Worm (Caenorhabditis elegans) whole organism, L4 larva: ENCODE measurements around the gene cnc-2.

ENCODE experiments used
- F44E2.7 ChIP-seq: fragments of 200-800 bp; sonication (Bioruptor generic); IDR thresholded peaks from 2 replicates; pipeline ENCODE4 v2.1.2; 2022; ENCODE audit warnings: missing genetic modification characterization, missing compliant biosample characterization
- R02D3.7 ChIP-seq: fragments of 150-350 bp; sonication (generic microtip); optimal IDR thresholded peaks from 3 replicates; lab custom pipeline; 2014; ENCODE audit warnings: missing biosample characterization, missing genetic modification characterization
- T20F7.1 ChIP-seq: fragments of 200-800 bp; sonication (Bioruptor generic); optimal IDR thresholded peaks from 2 replicates; lab custom pipeline; 2018; ENCODE audit warnings: mild to moderate bottlenecking, missing genetic modification characterization, missing compliant biosample characterization
- T26A8.4 ChIP-seq: fragments of 200-800 bp; sonication (Bioruptor generic); IDR thresholded peaks from 2 replicates; pipeline ENCODE4 v1.3.6; 2022; ENCODE audit warnings: missing genetic modification characterization, missing compliant biosample characterization
- Y48G9A.11 ChIP-seq: fragments of 200-800 bp; sonication (Bioruptor generic); IDR thresholded peaks from 2 replicates; pipeline ENCODE4 v1.3.6; 2022; ENCODE audit warnings: missing genetic modification reagents, missing genetic modification characterization, missing compliant biosample characterization
- Y75B8A.6 ChIP-seq: fragments of 200-800 bp; sonication (Bioruptor generic); IDR thresholded peaks from 2 replicates; pipeline ENCODE4 v1.3.6; 2022; ENCODE audit warnings: missing genetic modification reagents, missing genetic modification characterization, missing compliant biosample characterization
- ZK546.5 ChIP-seq, 2 experiments: sonication (generic microtip); optimal IDR thresholded peaks; 2 replicates each; lab custom pipeline; 2017; ENCODE audit warnings: missing biosample characterization in 2 of 2, missing genetic modification characterization in 2 of 2
- aly-2 ChIP-seq: sonication (generic microtip); optimal IDR thresholded peaks from 2 replicates; lab custom pipeline; 2018; ENCODE audit warnings: missing biosample characterization, missing genetic modification characterization
- attf-4 ChIP-seq: sonication (generic microtip); optimal IDR thresholded peaks from 3 replicates; lab custom pipeline; 2017; ENCODE audit warnings: missing biosample characterization, missing genetic modification characterization
- ceh-82 ChIP-seq: sonication (generic microtip); optimal IDR thresholded peaks from 2 replicates; lab custom pipeline; 2017; ENCODE audit warnings: missing biosample characterization, missing genetic modification characterization
- daf-16 ChIP-seq, 3 experiments: sonication (generic microtip); optimal IDR thresholded peaks; 2 replicates each; lab custom pipeline; 2016 to 2017; ENCODE audit warnings: missing genetic modification characterization in 3 of 3, missing genetic modification reagents in 3 of 3, mild to moderate bottlenecking in 2 of 3, missing compliant biosample characterization in 2 of 3, missing biosample characterization in 1 of 3, moderate library complexity in 1 of 3
- dmd-8 ChIP-seq: fragments of 200-800 bp; sonication (Bioruptor generic); IDR thresholded peaks from 2 replicates; pipeline ENCODE4 v1.3.6; 2022; ENCODE audit warnings: missing genetic modification characterization, missing compliant biosample characterization
- egl-27 ChIP-seq: sonication (generic microtip); optimal IDR thresholded peaks from 3 replicates; lab custom pipeline; 2017; ENCODE audit warnings: missing biosample characterization, missing genetic modification reagents, missing genetic modification characterization
- hlh-11 ChIP-seq: fragments of 200-800 bp; sonication (Bioruptor generic); optimal IDR thresholded peaks from 2 replicates; lab custom pipeline; 2018; ENCODE audit warnings: mild to moderate bottlenecking, missing genetic modification characterization, missing compliant biosample characterization
- hlh-30 ChIP-seq: sonication (generic microtip); optimal IDR thresholded peaks from 2 replicates; lab custom pipeline; 2017; ENCODE audit warnings: antibody characterized with exemption, mild to moderate bottlenecking, missing genetic modification characterization, missing compliant biosample characterization; ENCODE audit not compliant: insufficient read depth
- lin-13 ChIP-seq: fragments of 150-350 bp; optimal IDR thresholded peaks from 2 replicates; lab custom pipeline; 2014; ENCODE audit warnings: missing biosample characterization, missing genetic modification reagents, missing genetic modification characterization
- lir-3 ChIP-seq: sonication (generic microtip); optimal IDR thresholded peaks from 2 replicates; lab custom pipeline; 2016; ENCODE audit warnings: mild to moderate bottlenecking, missing genetic modification characterization, missing compliant biosample characterization
- mdt-29 ChIP-seq: fragments of 200-800 bp; sonication (Bioruptor generic); IDR thresholded peaks from 2 replicates; pipeline ENCODE4 v1.3.6; 2022; ENCODE audit warnings: missing genetic modification reagents, missing genetic modification characterization, missing compliant biosample characterization
- mep-1 ChIP-seq: fragments of 150-350 bp; sonication (generic microtip); optimal IDR thresholded peaks from 3 replicates; lab custom pipeline; 2014; ENCODE audit warnings: missing biosample characterization, missing genetic modification characterization
- nhr-10 ChIP-seq: fragments of 150-350 bp; optimal IDR thresholded peaks from 2 replicates; lab custom pipeline; 2014; ENCODE audit warnings: missing biosample characterization, missing genetic modification characterization
- nhr-102 ChIP-seq: sonication (generic microtip); optimal IDR thresholded peaks from 2 replicates; lab custom pipeline; 2016; ENCODE audit warnings: mild to moderate bottlenecking, missing genetic modification characterization, moderate library complexity, missing compliant biosample characterization
- nhr-237 ChIP-seq: sonication (generic microtip); optimal IDR thresholded peaks from 2 replicates; lab custom pipeline; 2017; ENCODE audit warnings: missing biosample characterization, missing genetic modification characterization
- nhr-25 ChIP-seq: sonication (generic microtip); optimal IDR thresholded peaks from 2 replicates; lab custom pipeline; 2017; ENCODE audit warnings: missing genetic modification characterization, mild to moderate bottlenecking, missing compliant biosample characterization, antibody characterized with exemption, moderate library complexity, borderline replicate concordance; ENCODE audit not compliant: insufficient read depth
- nhr-76 ChIP-seq: fragments of 150-350 bp; optimal IDR thresholded peaks from 2 replicates; lab custom pipeline; 2014; ENCODE audit warnings: missing biosample characterization, missing genetic modification characterization
- nhr-77 ChIP-seq: fragments of 150-350 bp; optimal IDR thresholded peaks from 2 replicates; lab custom pipeline; 2014; ENCODE audit warnings: missing biosample characterization, missing genetic modification characterization
- pha-4 ChIP-seq, 2 experiments: fragments of 150-350 bp in 1 of 2; fragments of 200-800 bp in 1 of 2; sonication (Bioruptor generic) in 1 of 2; IDR thresholded peaks in 1 of 2; optimal IDR thresholded peaks in 1 of 2; 2 replicates each; pipeline versions ENCODE4 v1.3.6 to Lab custom; 2014 to 2022; ENCODE audit warnings: missing genetic modification characterization in 2 of 2, missing genetic modification reagents in 2 of 2, missing biosample characterization in 1 of 2, missing compliant biosample characterization in 1 of 2
- php-3 ChIP-seq: fragments of 200-800 bp; sonication (Bioruptor generic); IDR thresholded peaks from 2 replicates; pipeline ENCODE4 v1.3.6; 2022; ENCODE audit warnings: missing genetic modification reagents, missing genetic modification characterization, missing compliant biosample characterization
- rbr-2 ChIP-seq: sonication (generic microtip); optimal IDR thresholded peaks from 2 replicates; lab custom pipeline; 2016; ENCODE audit warnings: missing genotype, missing genetic modification characterization, missing compliant biosample characterization
- set-16 ChIP-seq: fragments of 200-800 bp; sonication (Bioruptor generic); IDR thresholded peaks from 2 replicates; pipeline ENCODE4 v1.3.6; 2022; ENCODE audit warnings: missing genetic modification reagents, missing genetic modification characterization, missing compliant biosample characterization
- snpc-1.2 ChIP-seq: fragments of 200-800 bp; sonication (Bioruptor generic); IDR thresholded peaks from 2 replicates; pipeline ENCODE4 v1.3.6; 2022; ENCODE audit warnings: missing genetic modification reagents, missing genetic modification characterization, missing compliant biosample characterization
- tag-97 ChIP-seq: fragments of 200-800 bp; sonication (Bioruptor generic); IDR thresholded peaks from 2 replicates; pipeline ENCODE4 v1.3.6; 2022; ENCODE audit warnings: missing genetic modification characterization, missing compliant biosample characterization
- unc-62 ChIP-seq, 3 experiments: fragments of 150-350 bp in 1 of 3; sonication (generic microtip); optimal IDR thresholded peaks in 2 of 3; peaks in 1 of 3; 1 replicate in 1 of 3; 2 replicates in 2 of 3; lab custom pipeline; 2014 to 2017; ENCODE audit warnings: missing biosample characterization in 3 of 3, missing genetic modification characterization in 3 of 3, missing genetic modification reagents in 3 of 3, missing genotype in 1 of 3
- zag-1 ChIP-seq: fragments of 150-350 bp; optimal IDR thresholded peaks from 2 replicates; lab custom pipeline; 2014; ENCODE audit warnings: missing biosample characterization, missing genetic modification characterization
- zfp-3 ChIP-seq: fragments of 200-800 bp; sonication (Bioruptor generic); conservative IDR thresholded peaks from 2 replicates; pipeline ENCODE4 v1.3.6; 2022; ENCODE audit warnings: missing genetic modification reagents, missing genetic modification characterization, missing compliant biosample characterization
- ztf-7 ChIP-seq: fragments of 150-350 bp; optimal IDR thresholded peaks from 2 replicates; lab custom pipeline; 2014; ENCODE audit warnings: missing biosample characterization, missing genetic modification characterization

The cnc-2 gene

DNA sequence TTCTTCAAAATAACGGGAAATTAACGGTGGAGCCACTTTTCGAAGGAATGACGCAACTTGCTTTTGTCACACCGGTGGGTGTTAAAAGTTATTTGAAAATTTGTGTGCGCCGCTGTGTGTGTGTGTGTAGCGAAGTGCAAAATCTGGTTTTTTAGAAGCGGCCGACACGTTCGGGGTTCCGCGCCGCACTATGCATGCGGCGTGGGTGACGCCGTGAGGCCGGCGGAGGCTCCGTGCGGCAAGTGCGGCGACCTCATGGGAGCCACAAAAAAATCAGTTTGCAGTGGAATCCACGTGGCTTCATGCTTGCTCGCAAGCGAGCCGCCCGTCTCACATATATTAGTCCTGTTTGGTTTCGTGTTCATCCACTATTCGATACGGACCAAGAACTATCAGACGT lies 5.3 kb upstream of the cnc-2 start:
- no peak for TF ChIP-seq lin-13
- 0 out of 2 replicates have a peak, but pooled peaks have one; percentile 9 for TF ChIP-seq dmd-8 (GFP tag; lab: Robert Waterston, UW)
- TF ChIP-seq egl-27 (tag; lab: Kevin White, UChicago): no peak
- TF ChIP-seq mep-1 (tag; lab: Kevin White, UChicago): no peak
- TF ChIP-seq set-16 (GFP tag; lab: Robert Waterston, UW): peak; percentile 86
- no peak for TF ChIP-seq unc-62 (GFP tag; optimal IDR thresholded peaks at IDR 0.05 in 1 of 2; lab: Kevin White, UChicago)
- TF ChIP-seq unc-62 (tag; optimal IDR thresholded peaks at IDR 0.05; lab: Kevin White, UChicago): no peak
- no peak for TF ChIP-seq ztf-7 (tag; lab: Kevin White, UChicago)
- TF ChIP-seq zfp-3 (GFP tag; lab: Robert Waterston, UW): no peak
- no peak for TF ChIP-seq snpc-1.2 (GFP tag; lab: Robert Waterston, UW)
- TF ChIP-seq Y75B8A.6 (GFP tag; lab: Robert Waterston, UW): no peak
- TF ChIP-seq daf-16 (GFP tag; optimal IDR thresholded peaks at IDR 0.05; lab: Kevin White, UChicago): no peak
- TF ChIP-seq daf-16 (tag; optimal IDR thresholded peaks at IDR 0.05; lab: Kevin White, UChicago): no peak
- TF ChIP-seq T26A8.4: no peak
- TF ChIP-seq R02D3.7 (tag; lab: Kevin White, UChicago): no peak
- TF ChIP-seq nhr-237 (tag; lab: Kevin White, UChicago): no peak
- TF ChIP-seq nhr-77: no peak
- no peak for TF ChIP-seq lir-3 (tag; lab: Kevin White, UChicago)
- no peak for TF ChIP-seq hlh-30 (tag; lab: Kevin White, UChicago)
- TF ChIP-seq php-3: peak; percentile 26; the same call in 1 of the 2 replicates
- 0 out of 2 replicates have a peak, but pooled peaks have one; percentile 13 for TF ChIP-seq mdt-29 (GFP tag; lab: Robert Waterston, UW)
- 0 out of 2 replicates have a peak, but pooled peaks have one; percentile 46 for TF ChIP-seq F44E2.7 (GFP tag; lab: Robert Waterston, UW)
- peak; percentile 37; the same call in 1 of the 2 replicates for TF ChIP-seq Y48G9A.11
- TF ChIP-seq pha-4 (GFP tag; IDR thresholded peaks at IDR 0.05; lab: Robert Waterston, UW): no peak
- no peak for TF ChIP-seq pha-4 (tag; optimal IDR thresholded peaks at IDR 0.05; lab: Kevin White, UChicago)

DNA sequence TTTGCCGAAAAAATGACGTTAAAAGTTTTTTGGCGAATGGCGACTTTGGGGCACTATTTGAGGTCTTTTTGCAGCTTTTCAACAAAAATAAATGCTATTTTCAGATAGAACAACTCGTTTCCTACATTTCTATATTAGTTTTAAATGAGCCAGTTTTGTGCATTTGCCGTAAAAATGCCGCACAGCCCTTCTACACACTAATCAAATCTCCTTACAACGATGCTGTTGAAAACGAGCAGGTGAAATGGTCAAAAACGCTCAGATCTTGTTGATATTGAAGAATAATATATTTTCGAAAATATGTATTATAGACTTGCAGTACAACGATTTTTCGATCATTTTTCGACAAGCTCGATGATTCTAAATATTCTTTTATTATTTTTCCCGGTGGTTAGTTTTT lies 4.8 kb upstream of the cnc-2 start, which contains the start of gene chil-14:
chil-14 (plus strand) TSS at position 301 of the 400 bp plus-strand sequence.
- TF ChIP-seq nhr-10 (tag; lab: Kevin White, UChicago) (no peak), nhr-237 (tag; lab: Kevin White, UChicago) (no peak), nhr-102 (tag; lab: Kevin White, UChicago) (no peak), dmd-8 (GFP tag; lab: Robert Waterston, UW) (no peak)
- TF ChIP-seq, all 104 proteins: peak for 0

DNA sequence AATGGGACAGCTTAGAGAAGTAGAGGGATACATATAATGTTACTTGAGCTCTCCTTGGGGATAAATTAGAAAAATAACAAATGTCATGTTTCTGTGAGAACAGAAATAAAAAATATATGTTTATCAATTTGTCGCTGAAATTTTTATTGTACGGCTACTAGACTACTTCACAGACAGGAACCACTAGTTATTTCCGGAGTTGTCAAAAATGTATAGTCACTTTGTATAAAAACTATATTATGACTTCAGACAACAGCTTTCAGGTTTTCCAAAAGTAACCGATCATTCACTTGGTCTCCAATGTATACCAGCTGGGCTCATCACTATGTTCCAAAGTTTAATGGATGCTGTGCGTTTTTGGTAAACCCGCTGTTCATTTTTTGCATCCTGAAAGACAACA lies 1.4 kb upstream of the cnc-2 start, which contains the start of gene srj-23:
srj-23 (plus strand) TSS at position 301 of the 400 bp plus-strand sequence.
- TF ChIP-seq zfp-3 (GFP tag; lab: Robert Waterston, UW) (no peak), hlh-11 (tag; lab: Kevin White, UChicago) (no peak), tag-97 (GFP tag; lab: Robert Waterston, UW) (no peak), ceh-82 (no peak), attf-4 (no peak), nhr-25 (tag; lab: Kevin White, UChicago) (no peak), rbr-2 (tag; lab: Kevin White, UChicago) (no peak), ZK546.5 (tag; optimal IDR thresholded peaks at IDR 0.05; lab: Kevin White, UChicago) (no peak), nhr-76 (tag; lab: Kevin White, UChicago) (no peak), T20F7.1 (no peak), aly-2 (no peak), zag-1 (tag; lab: Kevin White, UChicago) (no peak)
